Fruit fly (Drosophila melanogaster) whole organism, embryonic: ENCODE data around the gene tup.

Experiments
- CG15073 ChIP-seq: fragments of 200-800 bp; sonication (Bioruptor generic); optimal IDR thresholded peaks from 2 replicates; lab custom pipeline; 2016; ENCODE audit warnings: missing biosample characterization, missing genetic modification characterization
- CG31365 ChIP-seq: fragments of 200-800 bp; sonication (Bioruptor generic); optimal IDR thresholded peaks from 2 replicates; lab custom pipeline; 2018; ENCODE audit warnings: missing biosample characterization, mild to moderate bottlenecking, missing genetic modification characterization
- CG7786 ChIP-seq: fragments of 200-800 bp; sonication (Bioruptor generic); optimal IDR thresholded peaks from 2 replicates; lab custom pipeline; 2016; ENCODE audit warnings: missing biosample characterization, missing genetic modification characterization
- CkIIα-i1 ChIP-seq: fragments of 200-800 bp; sonication (Bioruptor generic); IDR thresholded peaks from 2 replicates; pipeline ENCODE4 v1.3.6; 2022; ENCODE audit warnings: missing biosample characterization, missing genetic modification characterization
- Fer3 ChIP-seq: fragments of 200-800 bp; sonication (Bioruptor generic); optimal IDR thresholded peaks from 2 replicates; lab custom pipeline; 2018; ENCODE audit warnings: missing biosample characterization, mild to moderate bottlenecking, missing genetic modification characterization, moderate library complexity
- HLH4C ChIP-seq: fragments of 200-800 bp; sonication (Bioruptor generic); IDR thresholded peaks from 3 replicates; pipeline ENCODE4 v1.3.6; 2022; ENCODE audit warnings: missing biosample characterization, missing genetic modification characterization; ENCODE audit not compliant: partially characterized antibody
- Hsf ChIP-seq: fragments of 200-800 bp; sonication (Bioruptor generic); optimal IDR thresholded peaks from 3 replicates; lab custom pipeline; 2016; ENCODE audit warnings: missing biosample characterization, missing genetic modification characterization
- dpn ChIP-seq, 2 experiments: fragments of 200-800 bp; sonication (Bioruptor generic); optimal IDR thresholded peaks; 3 replicates each; lab custom pipeline; 2016; ENCODE audit warnings: missing biosample characterization in 2 of 2, missing genetic modification characterization in 2 of 2
- repo ChIP-seq: fragments of 200-800 bp; sonication (Bioruptor generic); optimal IDR thresholded peaks from 2 replicates; lab custom pipeline; 2016; ENCODE audit warnings: missing biosample characterization, missing genetic modification characterization
- shn ChIP-seq: fragments of 200-800 bp; sonication (Bioruptor generic); optimal IDR thresholded peaks from 3 replicates; lab custom pipeline; 2016; ENCODE audit warnings: missing biosample characterization, missing genetic modification characterization
- so ChIP-seq: fragments of 200-800 bp; sonication (Bioruptor generic); IDR thresholded peaks from 3 replicates; pipeline ENCODE4 v1.3.6; 2022; ENCODE audit warnings: missing biosample characterization, missing genetic modification characterization
- sqz ChIP-seq: fragments of 200-800 bp; sonication (Bioruptor generic); optimal IDR thresholded peaks from 3 replicates; lab custom pipeline; 2018; ENCODE audit warnings: missing biosample characterization, mild to moderate bottlenecking, missing genetic modification characterization
- tio ChIP-seq: fragments of 200-800 bp; sonication (Bioruptor generic); optimal IDR thresholded peaks from 2 replicates; lab custom pipeline; 2017; ENCODE audit warnings: missing biosample characterization, missing genetic modification characterization, inconsistent platforms
- zfh1 ChIP-seq: fragments of 200-800 bp; sonication (Bioruptor generic); IDR thresholded peaks from 3 replicates; pipeline ENCODE4 v1.3.6; 2022; ENCODE audit warnings: missing biosample characterization, missing genetic modification characterization

dm6 chr2L:18864981-18865380 lies 16.1 kb downstream of the tup start:
- TF ChIP-seq Hsf (GFP tag; lab: Kevin White, UChicago) = no peak
- no peak for TF ChIP-seq zfh1 (GFP tag; lab: Robert Waterston, UW)
- TF ChIP-seq CG15073 (GFP tag; lab: Kevin White, UChicago) = no peak
- TF ChIP-seq dpn (GFP tag; optimal IDR thresholded peaks at IDR 0.05; lab: Kevin White, UChicago) = no peak
- no peak for TF ChIP-seq so (GFP tag; lab: Robert Waterston, UW)
- no peak for TF ChIP-seq shn (GFP tag; lab: Kevin White, UChicago)
- TF ChIP-seq CkIIα-i1 (GFP tag; lab: Robert Waterston, UW) = no peak
- TF ChIP-seq CG31365 (tag; lab: Kevin White, UChicago) = no peak
- TF ChIP-seq repo (GFP tag; lab: Kevin White, UChicago) = no peak
- TF ChIP-seq HLH4C (GFP tag; lab: Robert Waterston, UW) = no peak
- no peak for TF ChIP-seq Fer3
- TF ChIP-seq tio (GFP tag; lab: Kevin White, UChicago) = no peak
- TF ChIP-seq sqz (GFP tag; lab: Kevin White, UChicago) = no peak
- no peak for TF ChIP-seq CG7786 (GFP tag; lab: Kevin White, UChicago)
